Worm (Caenorhabditis elegans): ENCODE results near the gene rsu-1.

rsu-1 gene

ce11 chrIII:3476245-3476644 is 4.4 kb downstream of the rsu-1 start:
- peak; percentile 10 for TF ChIP-seq sem-2 (GFP tag; optimal IDR thresholded peaks at IDR 0.05)
- TF ChIP-seq lin-13 (tag; optimal IDR thresholded peaks at IDR 0.05) = no peak
- peak; percentile 22 for TF ChIP-seq cnd-1 (tag; optimal IDR thresholded peaks at IDR 0.05)
- TF ChIP-seq mab-5 (tag; optimal IDR thresholded peaks at IDR 0.05) = no peak
- TF ChIP-seq drap-1 (GFP tag; optimal IDR thresholded peaks at IDR 0.05) = no peak
- no peak for TF ChIP-seq unc-62 (GFP tag; optimal IDR thresholded peaks at IDR 0.05)
- TF ChIP-seq sptf-1 (tag; optimal IDR thresholded peaks at IDR 0.05) = peak; percentile 66
- TF ChIP-seq hlh-1 (tag; optimal IDR thresholded peaks at IDR 0.05) = no peak
- TF ChIP-seq lin-32 (GFP tag; optimal IDR thresholded peaks at IDR 0.05) = peak; percentile 35
- TF ChIP-seq bed-3 (GFP tag; optimal IDR thresholded peaks at IDR 0.05) = peak; percentile 61
- TF ChIP-seq ces-1 (GFP tag; optimal IDR thresholded peaks at IDR 0.05) = peak; percentile 31
- TF ChIP-seq ceh-39 (tag; optimal IDR thresholded peaks at IDR 0.05) = no peak
- peak; percentile 29 for TF ChIP-seq mls-2 (tag; optimal IDR thresholded peaks at IDR 0.05)
- peak; percentile 73 for TF ChIP-seq tbx-8 (GFP tag; optimal IDR thresholded peaks at IDR 0.05)

- no peak for TF ChIP-seq elt-3 (tag; optimal IDR thresholded peaks at IDR 0.05)
- no peak for TF ChIP-seq tbx-8 (GFP tag; optimal IDR thresholded peaks at IDR 0.05)
- TF ChIP-seq drap-1 (GFP tag; optimal IDR thresholded peaks at IDR 0.05) = no peak
- no peak for TF ChIP-seq nhr-28 (tag; optimal IDR thresholded peaks at IDR 0.05)
Measured at ce11 chrIII:3477375-3477774, 5.6 kb downstream of the rsu-1 start.

- peak; percentile 89 for TF ChIP-seq elt-1 (tag; optimal IDR thresholded peaks at IDR 0.05; ENCODE audit: borderline replicate concordance, insufficient read depth)
- no peak for TF ChIP-seq mep-1 (tag; optimal IDR thresholded peaks at IDR 0.05)
- TF ChIP-seq nhr-76 (tag; optimal IDR thresholded peaks at IDR 0.05) = no peak
Measured at ce11 chrIII:3478795-3479398, 7.1 kb downstream of the rsu-1 start.

- no peak for TF ChIP-seq sem-2 (GFP tag; optimal IDR thresholded peaks at IDR 0.05)
- TF ChIP-seq flh-1 (GFP tag; optimal IDR thresholded peaks at IDR 0.05) = no peak
- peak; percentile 9 for TF ChIP-seq tbx-8 (GFP tag; optimal IDR thresholded peaks at IDR 0.05)
- no peak for TF ChIP-seq hlh-1 (tag; optimal IDR thresholded peaks at IDR 0.05)
Measured at ce11 chrIII:3480236-3480635, 8.4 kb downstream of the rsu-1 start.

- no peak for TF ChIP-seq unc-120 (tag; optimal IDR thresholded peaks at IDR 0.05; ENCODE audit: poor library complexity, severe bottlenecking)
- no peak for TF ChIP-seq drap-1 (GFP tag; optimal IDR thresholded peaks at IDR 0.05)
- TF ChIP-seq ztf-11 (tag; optimal IDR thresholded peaks at IDR 0.05) = no peak
- TF ChIP-seq snpc-4 (tag; optimal IDR thresholded peaks at IDR 0.05) = no peak
Measured at ce11 chrIII:3480950-3481349, 9.1 kb downstream of the rsu-1 start.

ce11 chrIII:3482291-3482690 is 10.5 kb downstream of the rsu-1 start, which contains the start of gene C34C12.6:
Gene C34C12.6 (plus strand): TSS chrIII:3482591.
- no peak for TF ChIP-seq mls-2 (tag; optimal IDR thresholded peaks at IDR 0.05)
- TF ChIP-seq lin-32 (GFP tag; optimal IDR thresholded peaks at IDR 0.05) = no peak
- no peak for TF ChIP-seq snpc-4 (tag; optimal IDR thresholded peaks at IDR 0.05)
- no peak for TF ChIP-seq blmp-1 (tag; optimal IDR thresholded peaks at IDR 0.05)
- no peak for TF ChIP-seq nhr-2 (tag; optimal IDR thresholded peaks at IDR 0.05)

ce11 chrIII:3484995-3485394 is 13.2 kb downstream of the rsu-1 start:
- TF ChIP-seq sem-2 (GFP tag; optimal IDR thresholded peaks at IDR 0.05) (no peak), nhr-12 (tag; optimal IDR thresholded peaks at IDR 0.05) (no peak), lin-32 (GFP tag; optimal IDR thresholded peaks at IDR 0.05) (no peak), ceh-39 (tag; optimal IDR thresholded peaks at IDR 0.05) (no peak), nhr-237 (tag; optimal IDR thresholded peaks at IDR 0.05) (no peak), pha-4 (tag; optimal IDR thresholded peaks at IDR 0.05) (no peak)
